Fruit fly (Drosophila melanogaster) whole organism, pupa: Measurements from ENCODE around the gene Eip75B.

ENCODE experiments used
- CG15710 ChIP-seq: fragments of 200-800 bp; sonication (Bioruptor generic); optimal IDR thresholded peaks from 2 replicates; lab custom pipeline; 2018; ENCODE audit warnings: missing biosample characterization, mild to moderate bottlenecking, missing genetic modification characterization, moderate library complexity
- CG32121 ChIP-seq: fragments of 200-800 bp; sonication (Bioruptor generic); IDR thresholded peaks from 2 replicates; pipeline ENCODE4 v1.3.6; 2022; ENCODE audit warnings: missing biosample characterization, missing genetic modification characterization
- EcR ChIP-seq: fragments of 200-800 bp; sonication (Bioruptor generic); optimal IDR thresholded peaks from 3 replicates; lab custom pipeline; 2019; ENCODE audit warnings: missing biosample characterization, missing genetic modification characterization, mild to moderate bottlenecking, moderate library complexity, missing genetic modification reagents
- gl ChIP-seq: fragments of 200-800 bp; sonication (Bioruptor generic); optimal IDR thresholded peaks from 2 replicates; lab custom pipeline; 2018; ENCODE audit warnings: missing biosample characterization, mild to moderate bottlenecking, missing genetic modification characterization
- rn ChIP-seq: fragments of 200-800 bp; sonication (Bioruptor generic); IDR thresholded peaks from 2 replicates; pipeline ENCODE4 v1.3.6; 2022; ENCODE audit warnings: missing biosample characterization, missing genetic modification characterization

DNA sequence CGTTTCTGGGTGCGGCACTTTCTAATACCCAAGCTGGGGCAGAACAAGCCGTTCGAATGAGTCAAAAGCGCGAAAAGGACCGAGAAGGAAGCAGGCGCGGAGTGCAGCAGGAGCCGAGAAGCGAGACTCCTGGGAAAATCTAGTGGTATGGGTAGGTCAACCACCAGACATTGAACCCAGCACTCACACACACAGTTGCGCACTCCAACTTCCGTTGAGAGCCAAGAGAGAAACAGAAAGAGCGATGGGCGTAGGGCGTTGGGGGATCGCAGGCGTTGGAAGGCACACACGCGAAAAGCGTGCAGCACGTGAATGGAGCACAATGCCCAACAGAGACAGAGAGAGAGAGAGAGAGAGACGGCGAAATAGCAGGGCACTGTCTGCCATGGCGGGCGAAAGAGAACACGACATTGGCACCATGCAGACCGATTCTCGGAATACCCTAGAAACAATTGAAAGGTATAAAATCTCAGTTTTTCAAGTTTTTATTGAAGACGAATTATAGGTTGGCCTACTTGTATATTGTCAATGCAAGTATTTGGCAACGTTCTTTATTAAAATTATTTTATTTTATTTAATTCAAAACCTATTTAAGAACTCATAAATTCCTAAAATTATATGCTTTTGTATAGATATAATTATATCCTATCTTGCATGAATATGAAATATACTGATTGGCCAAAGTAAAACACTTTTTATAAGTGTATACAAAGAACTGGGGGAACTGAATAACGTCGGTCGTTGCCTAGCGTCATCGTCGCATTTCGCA, 13.3 kb upstream of the Eip75B start:
- TF ChIP-seq EcR (GFP tag; lab: Kevin White, UChicago), result peak; percentile 99
- peak; percentile 92 for TF ChIP-seq CG32121
- peak; percentile 78 for TF ChIP-seq gl (tag; lab: Kevin White, UChicago)
- peak; percentile 84 for TF ChIP-seq rn (GFP tag; lab: Robert Waterston, UW)
- TF ChIP-seq CG15710 (tag; lab: Kevin White, UChicago), result peak; percentile 99
